Worm (Caenorhabditis elegans) whole organism, mixed stage, embryonic: Measurements from ENCODE around the gene C16D9.6.

Source experiments
- ces-1 ChIP-seq: fragments of 150-350 bp; optimal IDR thresholded peaks from 2 replicates; lab custom pipeline; 2014; ENCODE audit warnings: missing biosample characterization, missing genetic modification reagents, missing genetic modification characterization
- lin-13 ChIP-seq: fragments of 150-350 bp; optimal IDR thresholded peaks from 2 replicates; lab custom pipeline; 2014; ENCODE audit warnings: missing biosample characterization, missing genetic modification characterization
- pha-4 ChIP-seq: fragments of 150-350 bp; optimal IDR thresholded peaks from 2 replicates; lab custom pipeline; 2018; ENCODE audit warnings: missing biosample characterization, missing genetic modification reagents, missing genetic modification characterization
- sptf-1 ChIP-seq: sonication (generic microtip); optimal IDR thresholded peaks from 2 replicates; lab custom pipeline; 2017; ENCODE audit warnings: mild to moderate bottlenecking, missing genetic modification characterization, moderate library complexity, missing compliant biosample characterization

ce11 chrV:8288125-8288806 lies 38.2 kb upstream of the C16D9.6 start:
- TF ChIP-seq pha-4 (tag; lab: Kevin White, UChicago) = no peak
- TF ChIP-seq sptf-1 (tag; lab: Kevin White, UChicago) = no peak
- TF ChIP-seq lin-13 (tag; lab: Kevin White, UChicago) = no peak
- TF ChIP-seq ces-1 (GFP tag; lab: Kevin White, UChicago) = no peak
